Fruit fly (Drosophila melanogaster) whole organism, pupa: Measurements from ENCODE around the gene Cpr62Bb.

Experiments used
- CG15710 ChIP-seq: fragments of 200-800 bp; sonication (Bioruptor generic); optimal IDR thresholded peaks from 2 replicates; lab custom pipeline; 2018; ENCODE audit warnings: missing biosample characterization, mild to moderate bottlenecking, missing genetic modification characterization, moderate library complexity
- CG17806 ChIP-seq: fragments of 200-800 bp; sonication (Bioruptor generic); optimal IDR thresholded peaks from 2 replicates; lab custom pipeline; 2018; ENCODE audit warnings: missing biosample characterization, mild to moderate bottlenecking, missing genetic modification characterization, moderate library complexity
- CG8159 ChIP-seq: fragments of 200-800 bp; sonication (Bioruptor generic); optimal IDR thresholded peaks from 3 replicates; lab custom pipeline; 2018; ENCODE audit warnings: missing biosample characterization, mild to moderate bottlenecking, missing genetic modification characterization, moderate library complexity
- CG9948 ChIP-seq: fragments of 200-800 bp; sonication (Bioruptor generic); optimal IDR thresholded peaks from 2 replicates; lab custom pipeline; 2018; ENCODE audit warnings: missing biosample characterization, mild to moderate bottlenecking, missing genetic modification characterization, moderate library complexity
- D1 ChIP-seq: fragments of 200-800 bp; sonication (Bioruptor generic); optimal IDR thresholded peaks from 2 replicates; lab custom pipeline; 2018; ENCODE audit warnings: missing biosample characterization, mild to moderate bottlenecking, missing genetic modification characterization, moderate library complexity
- EcR ChIP-seq: fragments of 200-800 bp; sonication (Bioruptor generic); optimal IDR thresholded peaks from 3 replicates; lab custom pipeline; 2019; ENCODE audit warnings: missing biosample characterization, missing genetic modification characterization, mild to moderate bottlenecking, moderate library complexity, missing genetic modification reagents
- Pif1A ChIP-seq: fragments of 200-800 bp; sonication (Bioruptor generic); optimal IDR thresholded peaks from 3 replicates; lab custom pipeline; 2016; ENCODE audit warnings: missing biosample characterization, missing genetic modification characterization
- Pif1B ChIP-seq: fragments of 200-800 bp; sonication (Bioruptor generic); optimal IDR thresholded peaks from 3 replicates; lab custom pipeline; 2016; ENCODE audit warnings: missing biosample characterization, missing genetic modification characterization
- fd96Ca ChIP-seq: fragments of 200-800 bp; sonication (Bioruptor generic); IDR thresholded peaks from 3 replicates; pipeline ENCODE4 v1.3.6; 2022; ENCODE audit warnings: missing biosample characterization, missing genetic modification characterization

DNA sequence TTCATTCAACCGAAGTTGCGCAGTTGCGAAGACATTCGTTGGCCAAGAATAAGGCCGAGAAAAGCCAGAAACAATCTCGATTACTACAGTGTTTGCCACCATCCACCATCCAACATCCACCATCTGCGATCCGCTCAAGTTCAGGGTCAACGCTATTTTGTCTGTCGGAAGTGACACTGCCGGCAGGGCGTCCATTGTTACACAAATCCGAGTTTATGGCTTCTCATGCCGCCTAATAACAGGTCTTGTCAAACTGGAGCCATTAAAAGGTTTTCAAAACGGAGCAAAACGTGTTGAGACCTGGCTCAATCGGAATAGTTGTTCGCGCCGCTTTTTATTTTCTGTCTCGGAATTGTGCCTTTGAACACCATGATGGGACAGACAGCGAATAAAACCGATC lies 16.1 kb downstream of the Cpr62Bb start:
- peak; percentile 93 for TF ChIP-seq EcR (GFP tag; lab: Kevin White, UChicago)
- no peak for TF ChIP-seq Pif1A (GFP tag; lab: Kevin White, UChicago)
- no peak for TF ChIP-seq fd96Ca (GFP tag; lab: Robert Waterston, UW)
- TF ChIP-seq CG8159 (tag; lab: Kevin White, UChicago) = no peak
- TF ChIP-seq D1 (tag; lab: Kevin White, UChicago) = no peak
- TF ChIP-seq CG9948 (tag; lab: Kevin White, UChicago) = no peak
- TF ChIP-seq CG17806 (tag; lab: Kevin White, UChicago) = no peak
- no peak for TF ChIP-seq CG15710 (tag; lab: Kevin White, UChicago)
- no peak for TF ChIP-seq Pif1B
